Fruit fly (Drosophila melanogaster) whole organism: ENCODE results near the gene CG4757.
A peak's percentile ranks its signal among the peaks of the same experiment; 100 is the strongest.

Source experiments
- CG8478 ChIP-seq: fragments of >200 bp; optimal IDR thresholded peaks from 2 replicates; lab custom pipeline; 2018; ENCODE audit warnings: inconsistent platforms
- Dll ChIP-seq: fragments of >200 bp; optimal IDR thresholded peaks from 2 replicates; lab custom pipeline; 2017
- EcR ChIP-seq, 2 experiments: fragments of >200 bp; optimal IDR thresholded peaks; 2 replicates each; lab custom pipeline; 2017; ENCODE audit warnings: missing biosample characterization in 2 of 2, missing genetic modification characterization in 2 of 2, missing genetic modification reagents in 2 of 2
- pan ChIP-seq: fragments of >200 bp; optimal IDR thresholded peaks from 2 replicates; lab custom pipeline; 2017
- psq ChIP-seq: fragments of >200 bp; optimal IDR thresholded peaks from 2 replicates; lab custom pipeline; 2017
- usp ChIP-seq: fragments of >200 bp; optimal IDR thresholded peaks from 2 replicates; lab custom pipeline; 2017; ENCODE audit warnings: missing biosample characterization, missing genetic modification characterization, mixed read lengths

Gene CG4757

dm6 chr3R:11198062-11198472 is 37.1 kb downstream of the CG4757 start:
- TF ChIP-seq EcR (GFP tag; optimal IDR thresholded peaks at IDR 0.05; lab: Kevin White, UChicago) (peak in 1 of 2 experiments; percentile 1), CG8478 (no peak), usp (GFP tag; lab: Kevin White, UChicago) (no peak), Dll (lab: Kevin White, UChicago) (no peak), psq (lab: Kevin White, UChicago) (no peak), pan (no peak)

- TF ChIP-seq EcR (GFP tag; optimal IDR thresholded peaks at IDR 0.05; lab: Kevin White, UChicago) (no peak), usp (GFP tag; lab: Kevin White, UChicago) (no peak), psq (lab: Kevin White, UChicago) (no peak), CG8478 (no peak), Dll (lab: Kevin White, UChicago) (no peak), pan (no peak)
Measured at dm6 chr3R:11199227-11199835, 38.3 kb downstream of the CG4757 start.

DNA sequence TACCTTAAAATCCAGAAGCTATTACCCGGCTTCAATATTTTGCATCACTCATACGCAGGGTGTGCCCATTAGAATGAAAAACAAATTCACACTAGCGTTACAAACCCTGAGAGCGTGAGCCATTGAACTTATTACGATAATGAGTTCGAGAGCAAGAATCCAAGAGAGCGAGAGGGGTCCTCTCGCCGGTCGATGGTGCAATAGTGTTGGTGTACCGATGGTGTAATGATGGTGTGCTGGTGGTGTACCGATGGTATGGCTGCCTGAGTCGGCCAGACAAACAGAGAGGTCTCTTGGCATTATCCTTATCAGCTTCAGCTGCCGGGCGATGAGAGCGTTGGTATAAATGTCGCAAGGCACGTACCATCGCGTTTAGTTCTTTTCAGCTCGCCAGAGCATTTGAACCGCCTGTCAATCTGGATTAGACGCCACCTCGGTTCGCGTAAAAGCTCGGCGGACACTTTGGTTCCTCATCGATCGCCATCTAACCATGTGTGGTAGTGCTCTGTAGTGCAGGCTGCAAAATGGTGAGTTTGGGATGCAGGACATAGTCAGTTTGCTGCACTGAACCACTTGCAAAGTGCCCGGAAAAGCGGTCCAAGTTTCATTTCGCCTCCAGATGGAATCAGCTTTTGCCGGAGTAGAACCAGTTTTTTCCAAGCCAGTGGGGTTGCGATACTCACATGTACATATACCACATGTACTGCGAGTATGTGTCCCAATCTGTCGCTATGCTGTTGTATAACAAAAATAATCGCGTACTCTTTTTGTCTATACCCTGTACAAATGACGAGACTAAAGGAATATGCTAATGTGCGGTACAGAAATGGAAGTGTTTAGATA is 39.3 kb downstream of the CG4757 start:
- TF ChIP-seq EcR (GFP tag; optimal IDR thresholded peaks at IDR 0.05; lab: Kevin White, UChicago) (peak in 1 of 2 experiments; percentile 74), Dll (lab: Kevin White, UChicago) (no peak), usp (GFP tag; lab: Kevin White, UChicago) (no peak)

dm6 chr3R:11200885-11201421 is 39.9 kb downstream of the CG4757 start:
- TF ChIP-seq usp (GFP tag; lab: Kevin White, UChicago) (no peak), CG8478 (no peak), Dll (lab: Kevin White, UChicago) (no peak), pan (peak; percentile 88), psq (lab: Kevin White, UChicago) (no peak), EcR (GFP tag; optimal IDR thresholded peaks at IDR 0.05; lab: Kevin White, UChicago) (no peak)

- TF ChIP-seq Dll (lab: Kevin White, UChicago) (no peak), pan (no peak), EcR (GFP tag; optimal IDR thresholded peaks at IDR 0.05; lab: Kevin White, UChicago) (no peak), usp (GFP tag; lab: Kevin White, UChicago) (no peak), CG8478 (no peak), psq (lab: Kevin White, UChicago) (no peak)
Measured at dm6 chr3R:11208766-11209331, 47.8 kb downstream of the CG4757 start.

DNA sequence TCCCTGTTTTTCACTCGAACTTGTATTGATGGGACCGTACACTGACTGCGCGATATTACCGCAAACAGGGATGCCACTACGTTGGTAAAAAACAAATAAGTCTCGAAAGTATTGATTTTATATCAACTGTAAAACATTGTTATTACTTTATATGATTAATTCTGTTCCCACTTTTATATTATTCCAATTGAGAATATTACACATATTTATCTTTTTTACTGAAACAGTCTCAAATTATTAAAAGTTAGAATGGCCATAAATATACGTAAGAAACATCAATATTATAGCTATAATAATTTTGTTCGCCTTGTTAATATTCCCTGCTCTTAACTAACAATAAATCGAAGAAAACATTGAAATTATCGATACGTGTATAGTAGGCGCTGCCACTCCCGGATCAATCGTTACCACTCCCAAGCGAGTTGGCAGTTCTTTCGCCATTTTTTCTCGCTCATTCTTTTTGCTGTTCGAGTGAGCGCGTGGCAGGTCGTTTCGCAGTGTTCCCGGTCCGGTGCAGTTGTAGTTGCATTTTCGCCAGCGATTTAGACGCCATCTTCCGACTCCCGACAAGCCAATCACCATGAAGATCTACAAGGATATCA is 48.9 kb downstream of the CG4757 start, which contains the start of the genes SdhC and Tctp:
Gene SdhC, minus strand, starts transcription at position 49 of the 602 bp plus-strand sequence.
Gene Tctp, plus strand, starts transcription at position 447 of the 602 bp plus-strand sequence.
- no peak for TF ChIP-seq Dll (lab: Kevin White, UChicago)
- TF ChIP-seq EcR (GFP tag; optimal IDR thresholded peaks at IDR 0.05; lab: Kevin White, UChicago) = no peak
- no peak for TF ChIP-seq pan
- TF ChIP-seq usp (GFP tag; lab: Kevin White, UChicago) = no peak
- TF ChIP-seq CG8478 = no peak
- no peak for TF ChIP-seq psq (lab: Kevin White, UChicago)

DNA sequence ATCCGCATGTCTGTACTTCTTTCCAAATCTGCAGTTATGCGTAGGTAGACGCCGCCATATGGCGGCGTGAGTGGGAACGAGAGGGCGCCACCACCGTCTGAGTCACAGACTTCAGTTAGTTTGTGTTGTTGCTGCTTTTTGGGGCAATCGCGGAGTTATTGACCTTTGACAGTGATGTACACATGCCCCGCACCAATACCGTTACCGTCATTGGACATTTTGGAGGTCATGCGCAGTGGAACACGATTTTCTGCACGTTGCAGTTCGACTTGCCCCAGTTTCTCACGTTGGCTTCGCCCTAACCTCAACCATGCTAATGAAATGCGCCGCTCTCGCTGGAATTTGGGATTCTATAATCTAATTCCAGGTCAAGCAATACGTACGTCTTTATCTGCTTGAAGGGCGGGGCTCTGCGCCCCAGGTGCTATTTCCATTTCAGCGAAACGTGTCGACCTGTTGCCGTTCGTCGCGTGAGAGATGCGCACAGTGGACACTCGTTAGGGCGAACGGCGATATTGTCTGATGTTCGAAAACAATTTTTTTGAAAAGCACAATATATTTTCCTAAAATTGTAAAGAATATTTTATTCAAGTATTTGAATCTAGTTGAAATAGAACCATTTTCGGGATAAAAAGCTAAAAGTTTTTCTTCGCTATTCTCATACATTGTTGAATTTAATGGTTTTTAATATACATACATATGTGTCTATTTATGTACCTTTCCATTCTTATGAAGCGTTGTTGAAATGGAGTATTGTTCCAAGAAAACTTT is 50.5 kb downstream of the CG4757 start:
- no peak for TF ChIP-seq CG8478
- TF ChIP-seq Dll (lab: Kevin White, UChicago) = no peak
- TF ChIP-seq EcR (GFP tag; optimal IDR thresholded peaks at IDR 0.05; lab: Kevin White, UChicago) = no peak
- TF ChIP-seq usp (GFP tag; lab: Kevin White, UChicago) = no peak
- no peak for TF ChIP-seq psq (lab: Kevin White, UChicago)
- no peak for TF ChIP-seq pan
